Fruit fly (Drosophila melanogaster): Measurements from ENCODE around the gene hng3.
A peak's percentile ranks its signal among the peaks of the same experiment; 100 is the strongest.

The hng3 gene

dm6 chr3L:751516-752125 is 3.7 kb downstream of the hng3 start (continued):
- TF ChIP-seq GATAe (GFP tag; conservative IDR thresholded peaks at IDR 0.05) (no peak), CG3065 (GFP tag; optimal IDR thresholded peaks at IDR 0.05) (no peak), otp (GFP tag; IDR thresholded peaks at IDR 0.05) (peak; percentile 24; the same call in 1 of the 3 replicates), CG15269 (tag; optimal IDR thresholded peaks at IDR 0.05) (peak; percentile 49), CG18599 (GFP tag; optimal IDR thresholded peaks at IDR 0.05) (peak; percentile 47), danr (GFP tag; IDR thresholded peaks at IDR 0.05) (no peak), Nf-YB (GFP tag; optimal IDR thresholded peaks at IDR 0.05) (no peak), wor (GFP tag; IDR thresholded peaks at IDR 0.05) (no peak), Optix (GFP tag; IDR thresholded peaks at IDR 0.05) (no peak), Kr (GFP tag; optimal IDR thresholded peaks at IDR 0.05) (no peak), CG34422 (GFP tag; IDR thresholded peaks at IDR 0.05) (peak; percentile 61; the same call in 2 of the 3 replicates), lmd (GFP tag; IDR thresholded peaks at IDR 0.05) (peak; percentile 77), pita (GFP tag; optimal IDR thresholded peaks at IDR 0.05) (no peak), CG9797 (GFP tag; optimal IDR thresholded peaks at IDR 0.05) (no peak), CG6689 (GFP tag; IDR thresholded peaks at IDR 0.05) (peak; percentile 60), tx (GFP tag; optimal IDR thresholded peaks at IDR 0.05) (no peak), crc (GFP tag; optimal IDR thresholded peaks at IDR 0.05) (no peak), Dp (GFP tag; optimal IDR thresholded peaks at IDR 0.05) (no peak), CG9215 (GFP tag; IDR thresholded peaks at IDR 0.05) (peak; percentile 40; the same call in 1 of the 2 replicates), twi (tag; optimal IDR thresholded peaks at IDR 0.05) (peak; percentile 67), fu2 (GFP tag; optimal IDR thresholded peaks at IDR 0.05) (no peak), fd3F (GFP tag; optimal IDR thresholded peaks at IDR 0.05) (no peak), repo (GFP tag; optimal IDR thresholded peaks at IDR 0.05) (no peak), MESR4 (GFP tag; optimal IDR thresholded peaks at IDR 0.05) (no peak), chinmo (GFP tag; IDR thresholded peaks at IDR 0.05; ENCODE audit: partially characterized antibody) (0 out of 4 replicates have a peak, but pooled peaks have one; percentile 48), NK7.1 (GFP tag; optimal IDR thresholded peaks at IDR 0.05) (no peak), ssp (GFP tag; IDR thresholded peaks at IDR 0.05) (0 out of 2 replicates have a peak, but pooled peaks have one; percentile 21), Opbp (GFP tag; IDR thresholded peaks at IDR 0.05; ENCODE audit: partially characterized antibody) (no peak), al (GFP tag; IDR thresholded peaks at IDR 0.05) (peak; percentile 41; the same call in 1 of the 2 replicates), sqz (GFP tag; optimal IDR thresholded peaks at IDR 0.05) (no peak), Bgb (GFP tag; IDR thresholded peaks at IDR 0.05; ENCODE audit: partially characterized antibody) (no peak), HLHmδ (GFP tag; optimal IDR thresholded peaks at IDR 0.05) (no peak), gsb (GFP tag; IDR thresholded peaks at IDR 0.05) (peak; percentile 43; the same call in 1 of the 2 replicates), CG6791 (GFP tag; IDR thresholded peaks at IDR 0.05; ENCODE audit: partially characterized antibody) (no peak), CG11085 (GFP tag; IDR thresholded peaks at IDR 0.05) (0 out of 2 replicates have a peak, but pooled peaks have one; percentile 17), CG11247 (GFP tag; IDR thresholded peaks at IDR 0.05) (peak; percentile 39; the same call in 1 of the 2 replicates), CG33557 (GFP tag; optimal IDR thresholded peaks at IDR 0.05) (no peak), wdn (GFP tag; IDR thresholded peaks at IDR 0.05) (peak; percentile 62; the same call in 1 of the 2 replicates), CG6765 (GFP tag; optimal IDR thresholded peaks at IDR 0.05) (no peak), Antp (GFP tag; optimal IDR thresholded peaks at IDR 0.05) (no peak), CG4328 (GFP tag; optimal IDR thresholded peaks at IDR 0.05) (no peak), Pdp1 (GFP tag; optimal IDR thresholded peaks at IDR 0.05) (no peak), CG4404 (GFP tag; IDR thresholded peaks at IDR 0.05) (peak; percentile 53; the same call in 1 of the 2 replicates), Abd-B (GFP tag; optimal IDR thresholded peaks at IDR 0.05) (no peak), Chrac-16 (GFP tag; optimal IDR thresholded peaks at IDR 0.05) (no peak), HmgZ (tag; optimal IDR thresholded peaks at IDR 0.05) (no peak), Dll (GFP tag; IDR thresholded peaks at IDR 0.05; ENCODE audit: partially characterized antibody) (no peak), yki (optimal IDR thresholded peaks at IDR 0.05) (no peak), CG12219 (GFP tag; optimal IDR thresholded peaks at IDR 0.05) (no peak), Scr (GFP tag; IDR thresholded peaks at IDR 0.05; ENCODE audit: partially characterized antibody) (no peak)

All from whole organism, embryonic.